Fruit fly (Drosophila melanogaster): Measurements from ENCODE around the gene nAChRbeta1.

nAChRbeta1 gene

DNA sequence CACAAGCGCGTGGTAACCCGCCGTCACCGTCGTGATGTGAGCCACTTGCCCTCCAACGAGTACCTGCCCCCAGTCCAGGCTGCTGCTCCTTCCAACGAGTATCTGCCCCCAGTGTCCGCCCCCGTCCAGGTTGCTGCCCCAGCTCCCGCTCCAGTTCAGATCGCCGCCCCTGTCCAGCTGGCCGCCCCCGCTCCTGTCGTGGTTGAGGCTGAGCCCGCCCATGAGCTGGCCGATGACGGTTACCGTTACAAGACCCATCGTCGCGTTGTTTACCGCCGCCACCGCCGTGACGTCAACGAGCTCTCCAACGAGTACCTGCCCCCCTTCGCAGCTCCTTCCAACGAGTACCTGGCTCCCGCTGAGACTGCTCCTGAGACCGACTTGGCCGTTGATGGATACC lies 51.6 kb downstream of the nAChRbeta1 start:
- TF ChIP-seq CG16779 (tag; optimal IDR thresholded peaks at IDR 0.05) (no peak), CG1621 (tag; optimal IDR thresholded peaks at IDR 0.05) (no peak), cyc (GFP tag; optimal IDR thresholded peaks at IDR 0.05) (no peak), pdm3 (GFP tag; optimal IDR thresholded peaks at IDR 0.05) (no peak), CG11902 (GFP tag; optimal IDR thresholded peaks at IDR 0.05) (no peak), CG3032 (tag; optimal IDR thresholded peaks at IDR 0.05) (no peak), CG6854 (GFP tag; optimal IDR thresholded peaks at IDR 0.05) (no peak), fd59A (GFP tag; optimal IDR thresholded peaks at IDR 0.05) (no peak), salr (GFP tag; optimal IDR thresholded peaks at IDR 0.05) (no peak), Blimp-1 (GFP tag; optimal IDR thresholded peaks at IDR 0.05) (no peak), vri (GFP tag; optimal IDR thresholded peaks at IDR 0.05) (no peak)

DNA sequence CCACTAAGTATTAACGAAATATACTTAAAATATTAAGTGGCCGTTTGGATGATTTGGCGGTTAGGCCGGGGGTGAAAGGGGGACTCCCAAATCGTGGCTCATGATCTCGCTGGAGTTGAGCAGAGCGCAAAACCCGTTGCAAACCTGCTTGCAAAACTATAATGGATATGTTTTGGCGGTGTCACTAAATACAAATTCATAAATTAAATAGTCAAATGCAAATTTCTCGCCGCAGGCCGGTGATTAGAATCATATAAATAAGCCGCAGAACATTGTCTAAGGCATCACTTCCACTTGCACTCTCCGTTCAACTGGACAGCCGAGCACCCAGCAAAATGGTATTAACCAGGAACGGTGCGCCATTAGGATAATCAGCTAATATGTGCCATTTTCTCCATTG lies 53.4 kb downstream of the nAChRbeta1 start, which contains the start of gene CG11350:
CG11350 (plus strand) TSS at position 301 of the 400 bp plus-strand sequence.
- no peak for TF ChIP-seq CG11762 (GFP tag; optimal IDR thresholded peaks at IDR 0.05; ENCODE audit: insufficient read depth)
- no peak for TF ChIP-seq CG8119 (GFP tag; IDR thresholded peaks at IDR 0.05)
- no peak for TF ChIP-seq topi (GFP tag; optimal IDR thresholded peaks at IDR 0.05)
- no peak for TF ChIP-seq OdsH (GFP tag; optimal IDR thresholded peaks at IDR 0.05)
- no peak for TF ChIP-seq CG31627 (GFP tag; optimal IDR thresholded peaks at IDR 0.05)
- no peak for TF ChIP-seq spab (GFP tag; optimal IDR thresholded peaks at IDR 0.05)
- TF ChIP-seq achi (GFP tag; optimal IDR thresholded peaks at IDR 0.05), result no peak
- no peak for TF ChIP-seq Eip78C (GFP tag)
- no peak for TF ChIP-seq CG9139 (GFP tag; optimal IDR thresholded peaks at IDR 0.05)
- no peak for TF ChIP-seq fd85E (GFP tag; optimal IDR thresholded peaks at IDR 0.05)
- no peak for TF ChIP-seq CG4318 (GFP tag; optimal IDR thresholded peaks at IDR 0.05)
- no peak for TF ChIP-seq Sox15 (GFP tag; optimal IDR thresholded peaks at IDR 0.05)
- no peak for TF ChIP-seq CG10631 (GFP tag; optimal IDR thresholded peaks at IDR 0.05)
- no peak for TF ChIP-seq dsx (GFP tag; optimal IDR thresholded peaks at IDR 0.05; ENCODE audit: poor library complexity, severe bottlenecking)
- TF ChIP-seq CG11294 (GFP tag; IDR thresholded peaks at IDR 0.05), result no peak
- TF ChIP-seq vri (GFP tag; optimal IDR thresholded peaks at IDR 0.05), result no peak
- TF ChIP-seq CG34406 (GFP tag; optimal IDR thresholded peaks at IDR 0.05), result no peak

DNA sequence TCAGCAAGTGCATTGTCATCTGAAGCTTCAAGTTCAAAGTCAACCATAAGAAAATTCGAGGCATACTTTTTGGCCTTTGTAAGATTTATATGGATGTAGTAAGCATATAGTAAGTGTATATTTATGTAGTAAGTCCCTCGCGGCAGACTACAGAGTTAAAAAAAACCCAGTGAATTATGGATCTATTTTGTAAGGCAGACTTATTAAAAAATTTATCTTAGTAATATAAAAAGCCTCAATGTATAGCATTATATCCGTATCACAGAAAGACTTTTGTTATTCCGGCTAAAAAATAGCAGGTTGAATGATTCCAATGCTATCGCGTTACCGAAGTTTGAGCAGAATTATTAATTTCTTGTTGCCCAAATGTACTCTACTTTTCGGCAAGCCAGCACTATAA lies 55.5 kb downstream of the nAChRbeta1 start:
- peak; percentile 3 for TF ChIP-seq Smox (GFP tag; optimal IDR thresholded peaks at IDR 0.05)
- peak; percentile 24 for TF ChIP-seq Hr4 (GFP tag; optimal IDR thresholded peaks at IDR 0.05)
- TF ChIP-seq Eip78C (GFP tag), result peak; percentile 65
- no peak for TF ChIP-seq salr (GFP tag; optimal IDR thresholded peaks at IDR 0.05)
- peak; percentile 1 for TF ChIP-seq achi (GFP tag; optimal IDR thresholded peaks at IDR 0.05)

Measured in whole organism, prepupa.